Fruit fly (Drosophila melanogaster) Kc167 (cell line): ENCODE data around the gene CG9626.

ENCODE experiments used
- Myc ChIP-seq: fragments of >200 bp; optimal IDR thresholded peaks from 2 replicates; lab custom pipeline; 2017; ENCODE audit warnings: missing external identifiers
- h ChIP-seq: fragments of >200 bp; optimal IDR thresholded peaks from 3 replicates; lab custom pipeline; 2018; ENCODE audit warnings: missing external identifiers
- insv ChIP-seq: fragments of >200 bp; optimal IDR thresholded peaks from 3 replicates; lab custom pipeline; 2018; ENCODE audit warnings: missing external identifiers
- psq ChIP-seq: fragments of >200 bp; optimal IDR thresholded peaks from 2 replicates; lab custom pipeline; 2017; ENCODE audit warnings: missing external identifiers

DNA sequence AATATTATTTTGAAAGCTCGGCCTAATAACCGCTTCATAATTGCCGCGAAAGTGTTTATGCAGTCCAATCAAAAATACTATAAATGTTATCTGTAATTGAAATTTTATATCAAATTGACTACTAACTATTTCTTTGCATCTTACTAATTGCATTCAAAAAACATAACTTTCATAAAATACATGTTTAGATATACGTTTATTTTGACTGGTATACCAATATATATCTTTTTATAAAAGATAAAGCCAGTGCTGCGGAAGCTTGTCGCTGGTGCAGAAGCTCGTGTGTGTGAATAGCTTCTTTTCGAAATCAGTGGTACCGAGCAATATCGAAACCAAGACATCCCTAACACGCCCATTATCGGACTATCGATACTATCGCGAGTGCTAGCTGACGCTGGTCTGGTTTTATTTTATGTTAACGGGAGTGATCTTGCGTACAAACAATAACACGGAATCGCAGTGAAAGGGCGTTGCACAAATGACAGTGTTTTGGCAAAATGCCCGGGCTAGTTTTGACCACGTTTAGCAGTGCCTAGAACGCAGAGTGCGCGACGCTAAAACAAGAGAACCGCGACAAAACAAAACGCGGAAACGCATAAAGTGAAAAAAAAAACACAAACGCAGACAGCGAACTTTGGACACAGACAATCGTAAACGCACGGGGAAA is 48.8 kb upstream of the CG9626 start, which contains the start of gene Atg13:
- no peak for TF ChIP-seq Myc
- no peak for TF ChIP-seq psq (lab: Kevin White, UChicago)
- TF ChIP-seq h (lab: Kevin White, UChicago), result no peak
- TF ChIP-seq insv, result no peak
